Worm (Caenorhabditis elegans) whole organism, young adult: ENCODE measurements around the gene clc-28.

Source experiments
- dox-1 ChIP-seq: fragments of 200-800 bp; sonication (Bioruptor generic); IDR thresholded peaks from 2 replicates; pipeline ENCODE4 v1.3.6; 2022; ENCODE audit warnings: missing genetic modification reagents, missing genetic modification characterization, missing compliant biosample characterization
- hmg-1.2 ChIP-seq: fragments of 200-800 bp; sonication (Bioruptor generic); IDR thresholded peaks from 2 replicates; pipeline ENCODE4 v1.3.6; 2022; ENCODE audit warnings: missing genetic modification reagents, missing genetic modification characterization, missing compliant biosample characterization

- no peak for TF ChIP-seq hmg-1.2 (GFP tag; lab: Robert Waterston, UW)
- TF ChIP-seq dox-1 (GFP tag; lab: Robert Waterston, UW), result no peak
These were observed 34.0 kb downstream of the clc-28 start for ce11 chrIII:8305304-8305703.
